Fruit fly (Drosophila melanogaster) whole organism, embryonic: ENCODE measurements around the gene Nulp1.

Experiments
- Bgb ChIP-seq: fragments of 200-800 bp; sonication (Bioruptor generic); IDR thresholded peaks from 2 replicates; pipeline ENCODE4 v1.3.6; 2022; ENCODE audit warnings: missing biosample characterization, missing genetic modification characterization; ENCODE audit not compliant: partially characterized antibody
- Blimp-1 ChIP-seq: fragments of 200-800 bp; sonication (Bioruptor generic); optimal IDR thresholded peaks from 3 replicates; lab custom pipeline; 2018; ENCODE audit warnings: missing biosample characterization, missing genetic modification characterization, mild to moderate bottlenecking, moderate library complexity, missing genetic modification reagents
- CG10654 ChIP-seq: fragments of 200-800 bp; sonication (Bioruptor generic); optimal IDR thresholded peaks from 2 replicates; lab custom pipeline; 2016; ENCODE audit warnings: missing biosample characterization, missing genetic modification characterization
- CG12299 ChIP-seq: fragments of 200-800 bp; sonication (Bioruptor generic); optimal IDR thresholded peaks from 2 replicates; lab custom pipeline; 2018; ENCODE audit warnings: missing biosample characterization, mild to moderate bottlenecking, missing genetic modification characterization
- CG13775 ChIP-seq: fragments of 200-800 bp; sonication (Bioruptor generic); optimal IDR thresholded peaks from 3 replicates; lab custom pipeline; 2017; ENCODE audit warnings: missing biosample characterization, mild to moderate bottlenecking, missing genetic modification characterization
- CG16863 ChIP-seq: fragments of 200-800 bp; sonication (Bioruptor generic); optimal IDR thresholded peaks from 3 replicates; lab custom pipeline; 2016; ENCODE audit warnings: missing biosample characterization, missing genetic modification characterization
- CG17328 ChIP-seq: fragments of 200-800 bp; sonication (Bioruptor generic); IDR thresholded peaks from 2 replicates; pipeline ENCODE4 v1.3.6; 2022; ENCODE audit warnings: missing biosample characterization, missing genetic modification characterization
- CG18764 ChIP-seq: fragments of 200-800 bp; sonication (Bioruptor generic); optimal IDR thresholded peaks from 3 replicates; lab custom pipeline; 2016; ENCODE audit warnings: missing biosample characterization, missing genetic modification characterization
- CG2116 ChIP-seq: fragments of 200-800 bp; sonication (Bioruptor generic); optimal IDR thresholded peaks from 3 replicates; lab custom pipeline; 2018; ENCODE audit warnings: missing biosample characterization, mild to moderate bottlenecking, missing genetic modification characterization
- CG2678 ChIP-seq: fragments of 200-800 bp; sonication (Bioruptor generic); optimal IDR thresholded peaks from 3 replicates; lab custom pipeline; 2019; ENCODE audit warnings: missing biosample characterization, mild to moderate bottlenecking, missing genetic modification characterization, moderate library complexity
- CG2875 ChIP-seq: fragments of 200-800 bp; sonication (Bioruptor generic); optimal IDR thresholded peaks from 2 replicates; lab custom pipeline; 2017; ENCODE audit warnings: missing biosample characterization, mild to moderate bottlenecking, missing genetic modification characterization, missing genetic modification reagents
- CG31388 ChIP-seq: fragments of 200-800 bp; sonication (Bioruptor generic); optimal IDR thresholded peaks from 2 replicates; lab custom pipeline; 2016; ENCODE audit warnings: missing biosample characterization, missing genetic modification characterization
- CG6813 ChIP-seq: fragments of 200-800 bp; sonication (Bioruptor generic); optimal IDR thresholded peaks from 2 replicates; lab custom pipeline; 2017; ENCODE audit warnings: missing biosample characterization, missing genetic modification characterization, mild to moderate bottlenecking, moderate library complexity, missing genetic modification reagents
- CG7357 ChIP-seq: fragments of 200-800 bp; sonication (Bioruptor generic); IDR thresholded peaks from 3 replicates; pipeline ENCODE4 v1.3.6; 2022; ENCODE audit warnings: missing biosample characterization, missing genetic modification characterization
- CG7839 ChIP-seq: fragments of 200-800 bp; sonication (Bioruptor generic); optimal IDR thresholded peaks from 3 replicates; lab custom pipeline; 2018; ENCODE audit warnings: missing biosample characterization, mild to moderate bottlenecking, missing genetic modification characterization, moderate library complexity
- CG9797 ChIP-seq: fragments of 200-800 bp; sonication (Bioruptor generic); optimal IDR thresholded peaks from 3 replicates; lab custom pipeline; 2018; ENCODE audit warnings: missing biosample characterization, mild to moderate bottlenecking, missing genetic modification characterization
- CG9932 ChIP-seq: fragments of 200-800 bp; sonication (Bioruptor generic); IDR thresholded peaks from 2 replicates; pipeline ENCODE4 v1.3.6; 2022; ENCODE audit warnings: missing biosample characterization, missing genetic modification characterization
- CTCF ChIP-seq: fragments of 200-800 bp; sonication (Bioruptor generic); optimal IDR thresholded peaks from 2 replicates; lab custom pipeline; 2017; ENCODE audit warnings: missing biosample characterization, mild to moderate bottlenecking, missing genetic modification characterization, moderate library complexity
- CkIIα-i1 ChIP-seq: fragments of 200-800 bp; sonication (Bioruptor generic); IDR thresholded peaks from 2 replicates; pipeline ENCODE4 v1.3.6; 2022; ENCODE audit warnings: missing biosample characterization, missing genetic modification characterization
- D ChIP-seq, 2 experiments: fragments of 200-800 bp in 1 of 2; fragments of >200 bp in 1 of 2; sonication (Bioruptor generic) in 1 of 2; optimal IDR thresholded peaks; 2 replicates in 1 of 2; 3 replicates in 1 of 2; lab custom pipeline; 2017; ENCODE audit warnings: mild to moderate bottlenecking in 1 of 2, missing biosample characterization in 1 of 2, missing genetic modification characterization in 1 of 2, missing genetic modification reagents in 1 of 2
- ERR ChIP-seq: fragments of 200-800 bp; sonication (Bioruptor generic); optimal IDR thresholded peaks from 2 replicates; lab custom pipeline; 2016; ENCODE audit warnings: missing biosample characterization, missing genetic modification characterization
- Ets65A ChIP-seq: fragments of 200-800 bp; sonication (Bioruptor generic); peaks from one replicate; lab custom pipeline; 2016; ENCODE audit warnings: missing biosample characterization, missing genetic modification characterization
- Fer2 ChIP-seq: fragments of 200-800 bp; sonication (Bioruptor generic); optimal IDR thresholded peaks from 2 replicates; lab custom pipeline; 2018; ENCODE audit warnings: missing biosample characterization, mild to moderate bottlenecking, missing genetic modification characterization, moderate library complexity
- H15 ChIP-seq: fragments of 200-800 bp; sonication (Bioruptor generic); IDR thresholded peaks from 3 replicates; pipeline ENCODE4 v1.3.6; 2022; ENCODE audit warnings: missing biosample characterization, missing genetic modification characterization
- Hey ChIP-seq: fragments of 200-800 bp; sonication (Bioruptor generic); optimal IDR thresholded peaks from 3 replicates; lab custom pipeline; 2018; ENCODE audit warnings: missing biosample characterization, mild to moderate bottlenecking, missing genetic modification characterization
- Lpt ChIP-seq: fragments of >200 bp; optimal IDR thresholded peaks from 2 replicates; lab custom pipeline; 2018; ENCODE audit warnings: missing biosample characterization, missing genetic modification characterization
- Max ChIP-seq: fragments of 200-800 bp; sonication (Bioruptor generic); optimal IDR thresholded peaks from 2 replicates; lab custom pipeline; 2016; ENCODE audit warnings: missing biosample characterization, mild to moderate bottlenecking, missing genetic modification characterization
- Myb ChIP-seq: fragments of 200-800 bp; sonication (Bioruptor generic); optimal IDR thresholded peaks from 2 replicates; lab custom pipeline; 2016; ENCODE audit warnings: missing biosample characterization, missing genetic modification characterization
- Rfx ChIP-seq: fragments of 200-800 bp; sonication (Bioruptor generic); IDR thresholded peaks from 2 replicates; pipeline ENCODE4 v1.3.6; 2022; ENCODE audit warnings: missing biosample characterization, missing genetic modification characterization
- Scr ChIP-seq: fragments of 200-800 bp; sonication (Bioruptor generic); IDR thresholded peaks from 2 replicates; pipeline ENCODE4 v1.3.6; 2022; ENCODE audit warnings: missing biosample characterization, missing genetic modification characterization; ENCODE audit not compliant: partially characterized antibody
- ap ChIP-seq: fragments of 200-800 bp; sonication (Bioruptor generic); IDR thresholded peaks from 2 replicates; pipeline ENCODE4 v1.3.6; 2022; ENCODE audit warnings: missing biosample characterization, missing genetic modification characterization
- bbx ChIP-seq: fragments of 200-800 bp; sonication (Bioruptor generic); IDR thresholded peaks from 2 replicates; pipeline ENCODE4 v1.3.6; 2022; ENCODE audit warnings: missing biosample characterization, missing genetic modification characterization; ENCODE audit not compliant: partially characterized antibody
- cas ChIP-seq: fragments of 200-800 bp; sonication (Bioruptor generic); IDR thresholded peaks from 2 replicates; pipeline ENCODE4 v1.3.6; 2022; ENCODE audit warnings: missing biosample characterization, missing genetic modification characterization
- corto ChIP-seq: fragments of 200-800 bp; sonication (Bioruptor generic); optimal IDR thresholded peaks from 2 replicates; lab custom pipeline; 2016; ENCODE audit warnings: missing biosample characterization, mild to moderate bottlenecking, missing genetic modification characterization, moderate library complexity
- dan ChIP-seq: fragments of 200-800 bp; sonication (Bioruptor generic); IDR thresholded peaks from 2 replicates; pipeline ENCODE4 v1.3.6; 2022; ENCODE audit warnings: missing biosample characterization, missing genetic modification characterization
- danr ChIP-seq: fragments of 200-800 bp; sonication (Bioruptor generic); IDR thresholded peaks from 2 replicates; pipeline ENCODE4 v1.3.6; 2022; ENCODE audit warnings: missing biosample characterization, missing genetic modification characterization
- gem ChIP-seq: fragments of 200-800 bp; sonication (Bioruptor generic); optimal IDR thresholded peaks from 2 replicates; lab custom pipeline; 2019; ENCODE audit warnings: missing biosample characterization, mild to moderate bottlenecking, missing genetic modification characterization, moderate library complexity
- hkb ChIP-seq, 2 experiments: fragments of 200-800 bp in 1 of 2; fragments of >200 bp in 1 of 2; sonication (Bioruptor generic) in 1 of 2; IDR thresholded peaks in 1 of 2; optimal IDR thresholded peaks in 1 of 2; 2 replicates each; pipeline versions ENCODE4 v1.3.6 to Lab custom; 2017 to 2022; ENCODE audit warnings: missing biosample characterization in 1 of 2, missing genetic modification characterization in 1 of 2
- klu ChIP-seq: fragments of 200-800 bp; sonication (Bioruptor generic); IDR thresholded peaks from 2 replicates; pipeline ENCODE4 v1.3.6; 2022; ENCODE audit warnings: missing biosample characterization, missing genetic modification characterization
- mirr ChIP-seq: fragments of 200-800 bp; sonication (Bioruptor generic); optimal IDR thresholded peaks from 3 replicates; lab custom pipeline; 2018; ENCODE audit warnings: missing biosample characterization, mild to moderate bottlenecking, missing genetic modification characterization
- otp ChIP-seq: fragments of 200-800 bp; sonication (Bioruptor generic); IDR thresholded peaks from 3 replicates; pipeline ENCODE4, ENCODE4 v1.3.6; 2022; ENCODE audit warnings: missing biosample characterization, missing genetic modification characterization
- pzg ChIP-seq: fragments of 200-800 bp; sonication (Bioruptor generic); optimal IDR thresholded peaks from 3 replicates; lab custom pipeline; 2018; ENCODE audit warnings: missing biosample characterization, mild to moderate bottlenecking, missing genetic modification characterization, moderate library complexity
- salm ChIP-seq: fragments of 200-800 bp; sonication (Bioruptor generic); optimal IDR thresholded peaks from 2 replicates; lab custom pipeline; 2018; ENCODE audit warnings: missing biosample characterization, mild to moderate bottlenecking, missing genetic modification characterization
- schlank ChIP-seq: fragments of 200-800 bp; sonication (Bioruptor generic); optimal IDR thresholded peaks from 2 replicates; lab custom pipeline; 2018; ENCODE audit warnings: missing biosample characterization, mild to moderate bottlenecking, missing genetic modification characterization
- sd ChIP-seq: fragments of 200-800 bp; sonication (Bioruptor generic); optimal IDR thresholded peaks from 3 replicates; lab custom pipeline; 2018; ENCODE audit warnings: missing biosample characterization, mild to moderate bottlenecking, missing genetic modification characterization, moderate library complexity
- sens ChIP-seq: fragments of 200-800 bp; sonication (Bioruptor generic); peaks from one replicate; lab custom pipeline; 2016; ENCODE audit warnings: missing biosample characterization, missing genetic modification characterization
- seq ChIP-seq: fragments of 200-800 bp; sonication (Bioruptor generic); IDR thresholded peaks from 2 replicates; pipeline ENCODE4 v1.3.6; 2022; ENCODE audit warnings: missing biosample characterization, missing genetic modification characterization
- sqz ChIP-seq: fragments of 200-800 bp; sonication (Bioruptor generic); optimal IDR thresholded peaks from 3 replicates; lab custom pipeline; 2018; ENCODE audit warnings: missing biosample characterization, mild to moderate bottlenecking, missing genetic modification characterization
- sr ChIP-seq: fragments of 200-800 bp; sonication (Bioruptor generic); IDR thresholded peaks from 3 replicates; pipeline ENCODE4 v1.3.6; 2022; ENCODE audit warnings: missing biosample characterization, missing genetic modification characterization
- wdn ChIP-seq: fragments of 200-800 bp; sonication (Bioruptor generic); IDR thresholded peaks from 2 replicates; pipeline ENCODE4 v1.3.6; 2022; ENCODE audit warnings: missing biosample characterization, missing genetic modification characterization

The Nulp1 gene

dm6 chr3L:8137448-8137906, 27.3 kb downstream of the Nulp1 start, which contains the start of the genes Setx and mus301 (continued):
- peak; percentile 91 for TF ChIP-seq Max (GFP tag; lab: Kevin White, UChicago)
- no peak for TF ChIP-seq Bgb
- TF ChIP-seq pzg (GFP tag; lab: Kevin White, UChicago) = peak; percentile 90
- TF ChIP-seq seq (GFP tag; lab: Robert Waterston, UW) = no peak
- peak; percentile 94 for TF ChIP-seq CG9932
- peak; percentile 54; the same call in 1 of the 2 replicates for TF ChIP-seq danr (GFP tag; lab: Robert Waterston, UW)
- TF ChIP-seq Ets65A (GFP tag; lab: Kevin White, UChicago) = peak; percentile 99
- no peak; the same call in 1 of the 2 replicates for TF ChIP-seq dan (GFP tag; lab: Robert Waterston, UW)
- TF ChIP-seq CG7839 (tag; lab: Kevin White, UChicago) = no peak
- TF ChIP-seq bbx (GFP tag; lab: Robert Waterston, UW) = no peak
- no peak for TF ChIP-seq Blimp-1 (GFP tag; lab: Kevin White, UChicago)
- peak; percentile 68 for TF ChIP-seq CG16863 (GFP tag; lab: Kevin White, UChicago)
- TF ChIP-seq CG13775 = peak; percentile 84
- TF ChIP-seq CG2678 (tag; lab: Kevin White, UChicago) = no peak
- peak; percentile 83 for TF ChIP-seq Myb (GFP tag; lab: Kevin White, UChicago)
- peak; percentile 51; the same call in 1 of the 2 replicates for TF ChIP-seq cas (GFP tag; lab: Robert Waterston, UW)
- no peak for TF ChIP-seq D (optimal IDR thresholded peaks at IDR 0.05; lab: Kevin White, UChicago)
- no peak for TF ChIP-seq D (GFP tag; optimal IDR thresholded peaks at IDR 0.05; lab: Kevin White, UChicago)
- peak; percentile 96 for TF ChIP-seq sens (GFP tag; lab: Kevin White, UChicago)
- peak; percentile 89 for TF ChIP-seq Rfx
- TF ChIP-seq CG17328 (GFP tag; lab: Robert Waterston, UW) = peak; percentile 63
- TF ChIP-seq CG10654 (GFP tag; lab: Kevin White, UChicago) = peak; percentile 80
- peak; percentile 11 for TF ChIP-seq corto (GFP tag; lab: Kevin White, UChicago)
- peak; percentile 60 for TF ChIP-seq ERR (GFP tag; lab: Kevin White, UChicago)
- TF ChIP-seq Scr (GFP tag; lab: Robert Waterston, UW) = no peak; the same call in 1 of the 2 replicates
- TF ChIP-seq CG6813 (GFP tag; lab: Kevin White, UChicago) = no peak
- TF ChIP-seq H15 (GFP tag; lab: Robert Waterston, UW) = peak; percentile 65; the same call in 1 of the 3 replicates
- peak; percentile 52 for TF ChIP-seq Fer2
- TF ChIP-seq CG7357 (GFP tag; lab: Robert Waterston, UW) = peak; percentile 64; the same call in 1 of the 3 replicates
- peak; percentile 23 for TF ChIP-seq schlank (tag; lab: Kevin White, UChicago)
- peak; percentile 72 for TF ChIP-seq klu (GFP tag; lab: Robert Waterston, UW)
- peak; percentile 78 for TF ChIP-seq CG2116 (GFP tag; lab: Kevin White, UChicago)
- TF ChIP-seq sqz (GFP tag; lab: Kevin White, UChicago) = no peak
- TF ChIP-seq otp (GFP tag; lab: Robert Waterston, UW) = no peak
- peak; percentile 79 for TF ChIP-seq CG18764 (GFP tag; lab: Kevin White, UChicago)
- TF ChIP-seq gem (tag; lab: Kevin White, UChicago) = peak; percentile 83
- peak; percentile 76 for TF ChIP-seq CG9797
- TF ChIP-seq Lpt = no peak
- TF ChIP-seq CTCF = peak; percentile 58
- peak; percentile 55 for TF ChIP-seq CG31388 (GFP tag; lab: Kevin White, UChicago)
- TF ChIP-seq sd (tag; lab: Kevin White, UChicago) = no peak
- peak; percentile 36 for TF ChIP-seq CG12299 (tag; lab: Kevin White, UChicago)
- peak; percentile 20; the same call in 1 of the 2 replicates for TF ChIP-seq ap (GFP tag; lab: Robert Waterston, UW)
- no peak for TF ChIP-seq sr
- no peak for TF ChIP-seq CkIIα-i1 (GFP tag; lab: Robert Waterston, UW)
- TF ChIP-seq mirr (GFP tag; lab: Kevin White, UChicago) = no peak
- no peak for TF ChIP-seq Hey (tag; lab: Kevin White, UChicago)
- peak; percentile 66; the same call in 1 of the 2 replicates for TF ChIP-seq wdn (GFP tag; lab: Robert Waterston, UW)
- TF ChIP-seq CG2875 (GFP tag; lab: Kevin White, UChicago) = peak; percentile 43
- peak; percentile 92 for TF ChIP-seq hkb (optimal IDR thresholded peaks at IDR 0.05; lab: Kevin White, UChicago)
- peak; percentile 54; the same call in 1 of the 2 replicates for TF ChIP-seq hkb (GFP tag; IDR thresholded peaks at IDR 0.05; lab: Robert Waterston, UW)
- TF ChIP-seq salm = no peak
